Worm (Caenorhabditis elegans) whole organism, mixed stage, embryonic: ENCODE data around the gene C56A3.8.

ENCODE experiments used
- blmp-1 ChIP-seq: fragments of 150-350 bp; optimal IDR thresholded peaks from 2 replicates; lab custom pipeline; 2014; ENCODE audit warnings: missing biosample characterization, missing genetic modification characterization
- ces-1 ChIP-seq: fragments of 150-350 bp; optimal IDR thresholded peaks from 2 replicates; lab custom pipeline; 2014; ENCODE audit warnings: missing biosample characterization, missing genetic modification reagents, missing genetic modification characterization
- elt-1 ChIP-seq: sonication (generic microtip); optimal IDR thresholded peaks from 2 replicates; lab custom pipeline; 2017; ENCODE audit warnings: missing genetic modification characterization, mild to moderate bottlenecking, missing compliant biosample characterization, antibody characterized with exemption, moderate library complexity, borderline replicate concordance; ENCODE audit not compliant: insufficient read depth
- mls-2 ChIP-seq: sonication (generic microtip); optimal IDR thresholded peaks from 2 replicates; lab custom pipeline; 2016; ENCODE audit warnings: mild to moderate bottlenecking, missing genetic modification characterization, moderate library complexity, missing compliant biosample characterization
- nhr-237 ChIP-seq: fragments of 150-350 bp; optimal IDR thresholded peaks from 2 replicates; lab custom pipeline; 2014; ENCODE audit warnings: missing biosample characterization, missing genetic modification characterization
- nhr-76 ChIP-seq: sonication (generic microtip); optimal IDR thresholded peaks from 2 replicates; lab custom pipeline; 2017; ENCODE audit warnings: missing biosample characterization, missing genetic modification characterization
- sptf-1 ChIP-seq: sonication (generic microtip); optimal IDR thresholded peaks from 2 replicates; lab custom pipeline; 2017; ENCODE audit warnings: mild to moderate bottlenecking, missing genetic modification characterization, moderate library complexity, missing compliant biosample characterization
- unc-39 ChIP-seq: fragments of 150-350 bp; optimal IDR thresholded peaks from 2 replicates; lab custom pipeline; 2014; ENCODE audit warnings: missing biosample characterization, missing genetic modification characterization
- ztf-11 ChIP-seq: fragments of 150-350 bp; optimal IDR thresholded peaks from 2 replicates; lab custom pipeline; 2014; ENCODE audit warnings: missing biosample characterization, missing genetic modification characterization

- no peak for TF ChIP-seq nhr-237 (tag; lab: Kevin White, UChicago)
- TF ChIP-seq unc-39 (tag; lab: Kevin White, UChicago) = no peak
- no peak for TF ChIP-seq nhr-76 (tag; lab: Kevin White, UChicago)
- no peak for TF ChIP-seq ztf-11 (tag; lab: Kevin White, UChicago)
- no peak for TF ChIP-seq ces-1 (GFP tag; lab: Kevin White, UChicago)
- TF ChIP-seq blmp-1 (tag; lab: Kevin White, UChicago) = no peak
- no peak for TF ChIP-seq sptf-1 (tag; lab: Kevin White, UChicago)
- no peak for TF ChIP-seq elt-1 (tag; lab: Kevin White, UChicago)
- no peak for TF ChIP-seq mls-2 (tag; lab: Kevin White, UChicago)
These were observed 40.8 kb downstream of the C56A3.8 start, which contains the start of gene rdy-2 for ce11 chrV:13600882-13601281.
